Worm (Caenorhabditis elegans) whole organism, late embryonic: Measurements from ENCODE around the gene srw-135.

Experiments
- ama-1 ChIP-seq: fragments of 150-350 bp; optimal IDR thresholded peaks from 2 replicates; lab custom pipeline; 2014
- ceh-34 ChIP-seq: sonication (generic microtip); optimal IDR thresholded peaks from 2 replicates; lab custom pipeline; 2016; ENCODE audit warnings: mild to moderate bottlenecking, missing genetic modification characterization, missing compliant biosample characterization
- dmd-4 ChIP-seq: sonication (generic microtip); optimal IDR thresholded peaks from 2 replicates; lab custom pipeline; 2016; ENCODE audit warnings: borderline replicate concordance, missing genetic modification characterization, missing compliant biosample characterization
- elt-2 ChIP-seq: sonication (generic microtip); optimal IDR thresholded peaks from 2 replicates; lab custom pipeline; 2016; ENCODE audit warnings: missing genetic modification reagents, missing genetic modification characterization, missing compliant biosample characterization
- hlh-6 ChIP-seq: sonication (generic microtip); optimal IDR thresholded peaks from 2 replicates; lab custom pipeline; 2016; ENCODE audit warnings: missing genotype, missing genetic modification characterization, missing compliant biosample characterization
- lin-11 ChIP-seq: fragments of 200-800 bp; sonication (Bioruptor generic); optimal IDR thresholded peaks from 2 replicates; lab custom pipeline; 2018; ENCODE audit warnings: mild to moderate bottlenecking, missing genetic modification characterization, missing compliant biosample characterization
- odd-2 ChIP-seq: sonication (generic microtip); optimal IDR thresholded peaks from 2 replicates; lab custom pipeline; 2017; ENCODE audit warnings: antibody characterized with exemption, mild to moderate bottlenecking, missing genetic modification characterization, missing compliant biosample characterization
- pha-4 ChIP-seq: fragments of 150-350 bp; optimal IDR thresholded peaks from 2 replicates; lab custom pipeline; 2018; ENCODE audit warnings: missing biosample characterization, missing genetic modification reagents, missing genetic modification characterization

DNA sequence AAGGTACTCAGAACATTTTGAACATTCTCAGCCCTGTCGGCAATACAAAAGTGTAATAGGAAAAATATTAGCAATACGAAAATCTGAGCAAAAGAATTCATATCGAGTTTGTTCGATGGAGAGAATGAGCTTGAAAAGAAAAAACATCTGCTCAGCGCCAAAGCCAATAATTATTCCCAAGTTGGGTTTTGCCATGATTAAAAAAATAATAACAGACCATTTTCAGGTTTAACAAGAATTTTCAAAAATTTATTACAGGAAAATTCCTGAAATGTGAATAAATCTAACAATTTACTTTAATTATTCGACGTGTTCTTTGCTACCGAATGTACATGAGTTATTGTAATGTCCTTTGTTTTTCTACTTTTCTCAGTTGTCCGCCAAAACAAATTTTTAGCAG, 21.0 kb upstream of the srw-135 start, which contains the start of gene irld-38:
- TF ChIP-seq elt-2 (no peak), lin-11 (no peak), dmd-4 (tag; lab: Kevin White, UChicago) (no peak), ceh-34 (no peak), hlh-6 (tag; lab: Kevin White, UChicago) (no peak), pha-4 (tag; lab: Kevin White, UChicago) (no peak), ama-1 (no peak), odd-2 (no peak)
